Fruit fly (Drosophila melanogaster): Measurements from ENCODE around the gene CG7730.

Gene CG7730

dm6 chr3L:16986062-16987013 lies 41.0 kb upstream of the CG7730 start (continued):
- TF ChIP-seq bab2 (GFP tag; optimal IDR thresholded peaks at IDR 0.05) (no peak), CG10543 (GFP tag; optimal IDR thresholded peaks at IDR 0.05) (no peak), Doc3 (GFP tag; IDR thresholded peaks at IDR 0.05; ENCODE audit: partially characterized antibody) (no peak), tup (GFP tag; optimal IDR thresholded peaks at IDR 0.05) (no peak), Mrtf (GFP tag; IDR thresholded peaks at IDR 0.05) (peak; percentile 65; the same call in 2 of the 3 replicates), CG6765 (GFP tag; optimal IDR thresholded peaks at IDR 0.05) (no peak), ara (GFP tag; IDR thresholded peaks at IDR 0.05) (peak; percentile 48), Rx (GFP tag; IDR thresholded peaks at IDR 0.05) (no peak), CG17359 (tag; optimal IDR thresholded peaks at IDR 0.05) (peak; percentile 51), pfk (GFP tag; optimal IDR thresholded peaks at IDR 0.05) (no peak), H2.0 (GFP tag; IDR thresholded peaks at IDR 0.05) (0 out of 2 replicates have a peak, but pooled peaks have one; percentile 7), insv (GFP tag; optimal IDR thresholded peaks at IDR 0.05) (no peak), kay (GFP tag; optimal IDR thresholded peaks at IDR 0.05) (peak; percentile 38), tgo (GFP tag; IDR thresholded peaks at IDR 0.05) (peak; percentile 20; the same call in 2 of the 3 replicates), CG42726 (GFP tag; IDR thresholded peaks at IDR 0.05; ENCODE audit: partially characterized antibody) (no peak), CG15479 (GFP tag; optimal IDR thresholded peaks at IDR 0.05) (no peak), CG8478 (optimal IDR thresholded peaks at IDR 0.05) (no peak), CG4328 (GFP tag; optimal IDR thresholded peaks at IDR 0.05) (peak; percentile 17), chinmo (GFP tag; IDR thresholded peaks at IDR 0.05; ENCODE audit: partially characterized antibody) (peak; percentile 84; the same call in 1 of the 4 replicates), ftz-f1 (GFP tag; optimal IDR thresholded peaks at IDR 0.05) (no peak), klu (GFP tag; IDR thresholded peaks at IDR 0.05) (no peak), CG17802 (tag; optimal IDR thresholded peaks at IDR 0.05) (peak; percentile 19), ac (GFP tag; optimal IDR thresholded peaks at IDR 0.05) (no peak), Spps (tag; optimal IDR thresholded peaks at IDR 0.05) (no peak), gce (GFP tag; IDR thresholded peaks at IDR 0.05) (no peak), CG12299 (tag; optimal IDR thresholded peaks at IDR 0.05) (no peak), HHEX (GFP tag; optimal IDR thresholded peaks at IDR 0.05) (peak; percentile 5), Ravus (GFP tag; IDR thresholded peaks at IDR 0.05) (no peak), Stat92E (GFP tag; optimal IDR thresholded peaks at IDR 0.05) (no peak), Tbp (GFP tag; optimal IDR thresholded peaks at IDR 0.05) (no peak), Jarid2 (GFP tag; optimal IDR thresholded peaks at IDR 0.05) (peak; percentile 50), ro (GFP tag; IDR thresholded peaks at IDR 0.05) (no peak), CG5180 (GFP tag; optimal IDR thresholded peaks at IDR 0.05) (peak; percentile 63), Ada2b (GFP tag; IDR thresholded peaks at IDR 0.05) (peak; percentile 49; the same call in 1 of the 2 replicates), fd102C (GFP tag; optimal IDR thresholded peaks at IDR 0.05) (no peak), CG14667 (GFP tag; IDR thresholded peaks at IDR 0.05) (peak; percentile 31; the same call in 1 of the 2 replicates), dm (GFP tag; optimal IDR thresholded peaks at IDR 0.05) (no peak), vvl (GFP tag; IDR thresholded peaks at IDR 0.05) (peak; percentile 41; the same call in 1 of the 2 replicates), kni (GFP tag; optimal IDR thresholded peaks at IDR 0.05) (no peak), CG6854 (GFP tag; optimal IDR thresholded peaks at IDR 0.05) (peak; percentile 14), zen2 (GFP tag; IDR thresholded peaks at IDR 0.05; ENCODE audit: partially characterized antibody) (no peak), nerfin-2 (GFP tag; IDR thresholded peaks at IDR 0.05; ENCODE audit: partially characterized antibody) (no peak), CG17568 (GFP tag; optimal IDR thresholded peaks at IDR 0.05) (no peak), chif (GFP tag; optimal IDR thresholded peaks at IDR 0.05) (peak in 1 of 2 experiments; percentile 39), CG8388 (GFP tag; optimal IDR thresholded peaks at IDR 0.05) (peak; percentile 41), Fer2 (tag; optimal IDR thresholded peaks at IDR 0.05) (no peak), CG18476 (GFP tag; optimal IDR thresholded peaks at IDR 0.05) (peak; percentile 47)
